Fruit fly (Drosophila melanogaster) whole organism, embryonic: ENCODE data around the gene CG14205.

Experiments
- B-H2 ChIP-seq: fragments of 200-800 bp; sonication (Bioruptor generic); optimal IDR thresholded peaks from 2 replicates; lab custom pipeline; 2018; ENCODE audit warnings: missing biosample characterization, mild to moderate bottlenecking, missing genetic modification characterization
- CG10274 ChIP-seq: fragments of 200-800 bp; sonication (Bioruptor generic); optimal IDR thresholded peaks from 3 replicates; lab custom pipeline; 2017; ENCODE audit warnings: missing biosample characterization, mild to moderate bottlenecking, missing genetic modification characterization
- CG11398 ChIP-seq: fragments of 200-800 bp; sonication (Bioruptor generic); optimal IDR thresholded peaks from 2 replicates; lab custom pipeline; 2016; ENCODE audit warnings: missing biosample characterization, missing genetic modification characterization
- CG13296 ChIP-seq: fragments of 200-800 bp; sonication (Bioruptor generic); optimal IDR thresholded peaks from 3 replicates; lab custom pipeline; 2018; ENCODE audit warnings: missing biosample characterization, mild to moderate bottlenecking, missing genetic modification characterization
- CG13624 ChIP-seq: fragments of 200-800 bp; sonication (Bioruptor generic); optimal IDR thresholded peaks from 2 replicates; lab custom pipeline; 2016; ENCODE audit warnings: missing biosample characterization, missing genetic modification characterization
- CG13775 ChIP-seq: fragments of 200-800 bp; sonication (Bioruptor generic); optimal IDR thresholded peaks from 3 replicates; lab custom pipeline; 2017; ENCODE audit warnings: missing biosample characterization, mild to moderate bottlenecking, missing genetic modification characterization
- CG13894 ChIP-seq: fragments of 200-800 bp; sonication (Bioruptor generic); optimal IDR thresholded peaks from 3 replicates; lab custom pipeline; 2018; ENCODE audit warnings: missing biosample characterization, mild to moderate bottlenecking, missing genetic modification characterization, moderate library complexity
- CG17186 ChIP-seq: fragments of 200-800 bp; sonication (Bioruptor generic); optimal IDR thresholded peaks from 3 replicates; lab custom pipeline; 2017; ENCODE audit warnings: missing biosample characterization, missing genetic modification reagents, missing genetic modification characterization
- CG18262 ChIP-seq: fragments of 200-800 bp; optimal IDR thresholded peaks from 3 replicates; lab custom pipeline; 2019; ENCODE audit warnings: missing biosample characterization, mild to moderate bottlenecking, missing genetic modification characterization, moderate library complexity
- CG31365 ChIP-seq: fragments of 200-800 bp; sonication (Bioruptor generic); optimal IDR thresholded peaks from 2 replicates; lab custom pipeline; 2018; ENCODE audit warnings: missing biosample characterization, mild to moderate bottlenecking, missing genetic modification characterization
- CG4854 ChIP-seq: fragments of 200-800 bp; sonication (Bioruptor generic); optimal IDR thresholded peaks from 2 replicates; lab custom pipeline; 2016; ENCODE audit warnings: missing biosample characterization, missing genetic modification characterization, inconsistent platforms
- CG8290 ChIP-seq, 3 experiments: fragments of 200-800 bp; sonication (Bioruptor generic); optimal IDR thresholded peaks; 2 replicates each; lab custom pipeline; 2016 to 2019; ENCODE audit warnings: missing biosample characterization in 3 of 3, missing genetic modification characterization in 3 of 3, mild to moderate bottlenecking in 2 of 3, moderate library complexity in 1 of 3
- Dip2 ChIP-seq: fragments of 200-800 bp; sonication (Bioruptor generic); IDR thresholded peaks from 2 replicates; pipeline ENCODE4 v1.3.6; 2022; ENCODE audit warnings: missing biosample characterization, missing genetic modification characterization
- Drgx ChIP-seq: fragments of 200-800 bp; sonication (Bioruptor generic); IDR thresholded peaks from 2 replicates; pipeline ENCODE4 v1.3.6; 2022; ENCODE audit warnings: missing biosample characterization, missing genetic modification characterization
- Ets65A ChIP-seq: fragments of 200-800 bp; sonication (Bioruptor generic); peaks from one replicate; lab custom pipeline; 2016; ENCODE audit warnings: missing biosample characterization, missing genetic modification characterization
- Fer1 ChIP-seq: fragments of 200-800 bp; sonication (Bioruptor generic); optimal IDR thresholded peaks from 2 replicates; lab custom pipeline; 2017; ENCODE audit warnings: missing biosample characterization, mild to moderate bottlenecking, missing genetic modification characterization
- HmgZ ChIP-seq: fragments of 200-800 bp; sonication (Bioruptor generic); optimal IDR thresholded peaks from 2 replicates; lab custom pipeline; 2018; ENCODE audit warnings: missing biosample characterization, mild to moderate bottlenecking, missing genetic modification characterization
- Nf-YB ChIP-seq: fragments of 200-800 bp; sonication (Bioruptor generic); optimal IDR thresholded peaks from 3 replicates; lab custom pipeline; 2019; ENCODE audit warnings: missing biosample characterization, mild to moderate bottlenecking, missing genetic modification characterization, moderate library complexity
- NfI ChIP-seq: fragments of 200-800 bp; sonication (Bioruptor generic); optimal IDR thresholded peaks from 3 replicates; lab custom pipeline; 2018; ENCODE audit warnings: missing biosample characterization, mild to moderate bottlenecking, missing genetic modification characterization, moderate library complexity
- Pdp1 ChIP-seq, 2 experiments: fragments of 200-800 bp; sonication (Bioruptor generic); optimal IDR thresholded peaks; 3 replicates each; lab custom pipeline; 2016; ENCODE audit warnings: missing biosample characterization in 2 of 2, missing genetic modification characterization in 2 of 2, mild to moderate bottlenecking in 1 of 2, moderate library complexity in 1 of 2
- Rfx ChIP-seq: fragments of 200-800 bp; sonication (Bioruptor generic); IDR thresholded peaks from 2 replicates; pipeline ENCODE4 v1.3.6; 2022; ENCODE audit warnings: missing biosample characterization, missing genetic modification characterization
- Trl ChIP-seq, 3 experiments: fragments of >200 bp in 2 of 3; fragments of 200-800 bp in 1 of 3; sonication (Bioruptor generic) in 1 of 3; optimal IDR thresholded peaks; 2 replicates in 1 of 3; 3 replicates in 2 of 3; lab custom pipeline; 2016 to 2017; ENCODE audit warnings: missing biosample characterization in 1 of 3, missing genetic modification characterization in 1 of 3
- br ChIP-seq: fragments of >200 bp; optimal IDR thresholded peaks from 2 replicates; lab custom pipeline; 2017
- cg ChIP-seq: fragments of 200-800 bp; sonication (Bioruptor generic); optimal IDR thresholded peaks from 3 replicates; lab custom pipeline; 2019; ENCODE audit warnings: missing biosample characterization, mild to moderate bottlenecking, missing genetic modification characterization, moderate library complexity
- croc ChIP-seq: fragments of 200-800 bp; sonication (Bioruptor generic); conservative IDR thresholded peaks from 3 replicates; pipeline ENCODE4 v1.3.6; 2022; ENCODE audit warnings: missing biosample characterization, missing genetic modification characterization
- crp ChIP-seq, 2 experiments: fragments of 200-800 bp; sonication (Bioruptor generic); optimal IDR thresholded peaks; 2 replicates in 1 of 2; 3 replicates in 1 of 2; lab custom pipeline; 2017; ENCODE audit warnings: missing biosample characterization in 2 of 2, missing genetic modification characterization in 2 of 2, mild to moderate bottlenecking in 1 of 2, moderate library complexity in 1 of 2
- dmrt99B ChIP-seq: fragments of 200-800 bp; sonication (Bioruptor generic); optimal IDR thresholded peaks from 2 replicates; lab custom pipeline; 2018; ENCODE audit warnings: missing biosample characterization, mild to moderate bottlenecking, missing genetic modification characterization, moderate library complexity
- dpn ChIP-seq, 2 experiments: fragments of 200-800 bp; sonication (Bioruptor generic); optimal IDR thresholded peaks; 3 replicates each; lab custom pipeline; 2016; ENCODE audit warnings: missing biosample characterization in 2 of 2, missing genetic modification characterization in 2 of 2
- jumu ChIP-seq: fragments of 200-800 bp; sonication (Bioruptor generic); optimal IDR thresholded peaks from 3 replicates; lab custom pipeline; 2016; ENCODE audit warnings: missing biosample characterization, missing genetic modification characterization
- ken ChIP-seq: fragments of 200-800 bp; sonication (Bioruptor generic); IDR thresholded peaks from 3 replicates; pipeline ENCODE4 v1.3.6; 2022; ENCODE audit warnings: missing biosample characterization, missing genetic modification characterization
- lab ChIP-seq: fragments of 200-800 bp; sonication (Bioruptor generic); optimal IDR thresholded peaks from 3 replicates; lab custom pipeline; 2017; ENCODE audit warnings: missing biosample characterization, missing genetic modification characterization, mild to moderate bottlenecking, moderate library complexity, missing genetic modification reagents
- p53 ChIP-seq: fragments of 200-800 bp; sonication (Bioruptor generic); optimal IDR thresholded peaks from 2 replicates; lab custom pipeline; 2016; ENCODE audit warnings: missing biosample characterization, missing genetic modification characterization
- slbo ChIP-seq: fragments of 200-800 bp; sonication (Bioruptor generic); IDR thresholded peaks from 2 replicates; pipeline ENCODE4 v1.3.6; 2022; ENCODE audit warnings: missing biosample characterization, missing genetic modification characterization
- slp2 ChIP-seq: fragments of 200-800 bp; sonication (Bioruptor generic); optimal IDR thresholded peaks from 2 replicates; lab custom pipeline; 2016; ENCODE audit warnings: missing biosample characterization, missing genetic modification characterization
- sqz ChIP-seq: fragments of 200-800 bp; sonication (Bioruptor generic); optimal IDR thresholded peaks from 3 replicates; lab custom pipeline; 2018; ENCODE audit warnings: missing biosample characterization, mild to moderate bottlenecking, missing genetic modification characterization
- zf30C ChIP-seq: fragments of 200-800 bp; sonication (Bioruptor generic); optimal IDR thresholded peaks from 3 replicates; lab custom pipeline; 2018; ENCODE audit warnings: missing biosample characterization, mild to moderate bottlenecking, missing genetic modification characterization

CG14205 gene

dm6 chrX:19642819-19643504, 50.6 kb downstream of the CG14205 start, which contains the start of the genes CG12237 and Sec61gamma (continued):
- TF ChIP-seq CG17186 (peak; percentile 29), CG31365 (no peak), Pdp1 (GFP tag; optimal IDR thresholded peaks at IDR 0.05; lab: Kevin White, UChicago) (peak in 1 of 2 experiments; percentile 38), br (no peak), ken (GFP tag; lab: Robert Waterston, UW) (0 out of 3 replicates have a peak, but pooled peaks have one; percentile 54), NfI (peak; percentile 11), dmrt99B (tag; lab: Kevin White, UChicago) (no peak), croc (GFP tag; lab: Robert Waterston, UW) (no peak), Ets65A (GFP tag; lab: Kevin White, UChicago) (peak; percentile 59), crp (GFP tag; optimal IDR thresholded peaks at IDR 0.05; lab: Kevin White, UChicago) (peak in 1 of 2 experiments; percentile 36), Rfx (peak; percentile 72), B-H2 (GFP tag; lab: Kevin White, UChicago) (peak; percentile 44), lab (GFP tag; lab: Kevin White, UChicago) (no peak), p53 (GFP tag; lab: Kevin White, UChicago) (peak; percentile 44), slbo (GFP tag; lab: Robert Waterston, UW) (peak; percentile 58), Fer1 (no peak), dpn (GFP tag; optimal IDR thresholded peaks at IDR 0.05; lab: Kevin White, UChicago) (peak in 1 of 2 experiments; percentile 48), CG13296 (GFP tag; lab: Kevin White, UChicago) (peak; percentile 35), slp2 (GFP tag; lab: Kevin White, UChicago) (peak; percentile 13), jumu (GFP tag; lab: Kevin White, UChicago) (peak; percentile 6), CG13775 (GFP tag; lab: Kevin White, UChicago) (peak; percentile 5), CG13624 (GFP tag; lab: Kevin White, UChicago) (peak; percentile 22), CG10274 (no peak), cg (GFP tag; lab: Kevin White, UChicago) (peak; percentile 36), zf30C (GFP tag; lab: Kevin White, UChicago) (no peak), sqz (no peak), CG11398 (GFP tag; lab: Kevin White, UChicago) (no peak), HmgZ (peak; percentile 75), CG4854 (GFP tag; lab: Kevin White, UChicago) (no peak), Dip2 (GFP tag; lab: Robert Waterston, UW) (no peak), CG13894 (tag; lab: Kevin White, UChicago) (peak; percentile 61), Trl (optimal IDR thresholded peaks at IDR 0.05; lab: Kevin White, UChicago) (no peak), Trl (GFP tag; optimal IDR thresholded peaks at IDR 0.05; lab: Kevin White, UChicago) (peak; percentile 18), CG18262 (tag; lab: Kevin White, UChicago) (no peak), CG8290 (GFP tag; optimal IDR thresholded peaks at IDR 0.05; lab: Kevin White, UChicago) (peak; percentile 7), CG8290 (tag; optimal IDR thresholded peaks at IDR 0.05; lab: Kevin White, UChicago) (peak in 1 of 2 experiments; percentile 78), Nf-YB (GFP tag; lab: Kevin White, UChicago) (peak; percentile 16), Drgx (GFP tag; lab: Robert Waterston, UW) (no peak)
